Worm (Caenorhabditis elegans): Measurements from ENCODE around the gene lis-1.

The lis-1 gene

ce11 chrIII:13385850-13386249 lies 9.3 kb upstream of the lis-1 start, which contains the start of gene T03F6.4:
T03F6.4 (plus strand) TSS chrIII:13386150.
- TF ChIP-seq ets-7 (tag; optimal IDR thresholded peaks at IDR 0.05) (no peak), pes-1 (GFP tag; IDR thresholded peaks at IDR 0.05) (no peak), hnd-1 (tag; optimal IDR thresholded peaks at IDR 0.05) (no peak), tbx-37 (GFP tag; conservative IDR thresholded peaks at IDR 0.05) (no peak), tbx-11 (GFP tag; IDR thresholded peaks at IDR 0.05) (no peak), hmbx-1 (tag; optimal IDR thresholded peaks at IDR 0.05) (no peak), F13C5.2 (tag; optimal IDR thresholded peaks at IDR 0.05) (no peak), ceh-36 (tag; optimal IDR thresholded peaks at IDR 0.05) (no peak), aly-1 (tag; optimal IDR thresholded peaks at IDR 0.05) (no peak), scrt-1 (GFP tag; IDR thresholded peaks at IDR 0.05) (no peak), sea-1 (GFP tag; conservative IDR thresholded peaks at IDR 0.05) (no peak), hmg-4 (GFP tag; optimal IDR thresholded peaks at IDR 0.05) (no peak), B0310.2 (tag; optimal IDR thresholded peaks at IDR 0.05) (no peak), flt-1 (GFP tag; IDR thresholded peaks at IDR 0.05) (no peak), ama-1 (optimal IDR thresholded peaks at IDR 0.05) (no peak), ceh-13 (GFP tag; optimal IDR thresholded peaks at IDR 0.05) (no peak), tra-4 (tag; optimal IDR thresholded peaks at IDR 0.05) (no peak)

ce11 chrIII:13383159-13383558 lies 6.6 kb upstream of the lis-1 start:
- TF ChIP-seq tbx-11 (GFP tag; IDR thresholded peaks at IDR 0.05) (no peak), pes-1 (GFP tag; IDR thresholded peaks at IDR 0.05) (no peak), ceh-36 (tag; optimal IDR thresholded peaks at IDR 0.05) (no peak), ets-7 (tag; optimal IDR thresholded peaks at IDR 0.05) (no peak), ceh-13 (GFP tag; optimal IDR thresholded peaks at IDR 0.05) (no peak), F13C5.2 (tag; optimal IDR thresholded peaks at IDR 0.05) (no peak)

- no peak for TF ChIP-seq hmbx-1 (tag; optimal IDR thresholded peaks at IDR 0.05)
- no peak for TF ChIP-seq tra-4 (tag; optimal IDR thresholded peaks at IDR 0.05)
- no peak for TF ChIP-seq aly-1 (tag; optimal IDR thresholded peaks at IDR 0.05)
- no peak for TF ChIP-seq scrt-1 (GFP tag; IDR thresholded peaks at IDR 0.05)
- TF ChIP-seq hmg-4 (GFP tag; optimal IDR thresholded peaks at IDR 0.05) = no peak
- no peak for TF ChIP-seq tbx-37 (GFP tag; conservative IDR thresholded peaks at IDR 0.05)
- no peak for TF ChIP-seq ama-1 (optimal IDR thresholded peaks at IDR 0.05)
- TF ChIP-seq pes-1 (GFP tag; IDR thresholded peaks at IDR 0.05) = no peak
- TF ChIP-seq tbx-11 (GFP tag; IDR thresholded peaks at IDR 0.05) = no peak
- no peak for TF ChIP-seq F13C5.2 (tag; optimal IDR thresholded peaks at IDR 0.05)
- TF ChIP-seq ceh-13 (GFP tag; optimal IDR thresholded peaks at IDR 0.05) = no peak
- no peak for TF ChIP-seq ets-7 (tag; optimal IDR thresholded peaks at IDR 0.05)
- no peak for TF ChIP-seq hnd-1 (tag; optimal IDR thresholded peaks at IDR 0.05)
Measured at ce11 chrIII:13381684-13382083, 5.2 kb upstream of the lis-1 start.

- TF ChIP-seq pes-1 (GFP tag; IDR thresholded peaks at IDR 0.05) (no peak), tbx-11 (GFP tag; IDR thresholded peaks at IDR 0.05) (no peak), hnd-1 (tag; optimal IDR thresholded peaks at IDR 0.05) (no peak), ceh-36 (tag; optimal IDR thresholded peaks at IDR 0.05) (no peak), ets-7 (tag; optimal IDR thresholded peaks at IDR 0.05) (no peak), sea-1 (GFP tag; conservative IDR thresholded peaks at IDR 0.05) (no peak), ceh-13 (GFP tag; optimal IDR thresholded peaks at IDR 0.05) (no peak), tra-4 (tag; optimal IDR thresholded peaks at IDR 0.05) (no peak), tbx-37 (GFP tag; conservative IDR thresholded peaks at IDR 0.05) (no peak), ama-1 (optimal IDR thresholded peaks at IDR 0.05) (no peak)
Measured at ce11 chrIII:13380881-13381280, 4.4 kb upstream of the lis-1 start.

- no peak for TF ChIP-seq tra-4 (tag; optimal IDR thresholded peaks at IDR 0.05)
- TF ChIP-seq B0310.2 (tag; optimal IDR thresholded peaks at IDR 0.05) = no peak
- TF ChIP-seq sea-1 (GFP tag; conservative IDR thresholded peaks at IDR 0.05) = no peak
- TF ChIP-seq ceh-13 (GFP tag; optimal IDR thresholded peaks at IDR 0.05) = no peak
- no peak for TF ChIP-seq hnd-1 (tag; optimal IDR thresholded peaks at IDR 0.05)
- TF ChIP-seq ama-1 (optimal IDR thresholded peaks at IDR 0.05) = no peak
- TF ChIP-seq ceh-36 (tag; optimal IDR thresholded peaks at IDR 0.05) = no peak
- TF ChIP-seq tbx-37 (GFP tag; conservative IDR thresholded peaks at IDR 0.05) = no peak
- no peak for TF ChIP-seq aly-1 (tag; optimal IDR thresholded peaks at IDR 0.05)
- no peak for TF ChIP-seq hmg-4 (GFP tag; optimal IDR thresholded peaks at IDR 0.05)
- TF ChIP-seq hmbx-1 (tag; optimal IDR thresholded peaks at IDR 0.05) = no peak
- no peak for TF ChIP-seq pes-1 (GFP tag; IDR thresholded peaks at IDR 0.05)
Measured at ce11 chrIII:13380196-13380595, 3.7 kb upstream of the lis-1 start, which contains the start of gene T03F6.6. T03F6.6 (minus strand) TSS chrIII:13380296.

ce11 chrIII:13378242-13378641 lies 1.7 kb upstream of the lis-1 start, which contains the start of gene T03F6.10:
T03F6.10 (minus strand) TSS chrIII:13378342.
- TF ChIP-seq tbx-37 (GFP tag; conservative IDR thresholded peaks at IDR 0.05) (no peak), tra-4 (tag; optimal IDR thresholded peaks at IDR 0.05) (no peak), hmbx-1 (tag; optimal IDR thresholded peaks at IDR 0.05) (no peak), ama-1 (optimal IDR thresholded peaks at IDR 0.05) (no peak), ceh-36 (tag; optimal IDR thresholded peaks at IDR 0.05) (no peak), scrt-1 (GFP tag; IDR thresholded peaks at IDR 0.05) (no peak), flt-1 (GFP tag; IDR thresholded peaks at IDR 0.05) (no peak), pes-1 (GFP tag; IDR thresholded peaks at IDR 0.05) (no peak), F13C5.2 (tag; optimal IDR thresholded peaks at IDR 0.05) (no peak)

- peak; percentile 1 for TF ChIP-seq F13C5.2 (tag; optimal IDR thresholded peaks at IDR 0.05)
- TF ChIP-seq ets-7 (tag; optimal IDR thresholded peaks at IDR 0.05) = no peak
Measured at ce11 chrIII:13377249-13377648, 739 bp upstream of the lis-1 start.

- TF ChIP-seq tbx-11 (GFP tag; IDR thresholded peaks at IDR 0.05) (no peak), hmg-4 (GFP tag; optimal IDR thresholded peaks at IDR 0.05) (no peak), scrt-1 (GFP tag; IDR thresholded peaks at IDR 0.05) (no peak), aly-1 (tag; optimal IDR thresholded peaks at IDR 0.05) (no peak), tra-4 (tag; optimal IDR thresholded peaks at IDR 0.05) (no peak), tbx-37 (GFP tag; conservative IDR thresholded peaks at IDR 0.05) (no peak), sea-1 (GFP tag; conservative IDR thresholded peaks at IDR 0.05) (no peak), ama-1 (optimal IDR thresholded peaks at IDR 0.05) (no peak), ets-7 (tag; optimal IDR thresholded peaks at IDR 0.05) (no peak), hmbx-1 (tag; optimal IDR thresholded peaks at IDR 0.05) (no peak), ceh-36 (tag; optimal IDR thresholded peaks at IDR 0.05) (no peak), B0310.2 (tag; optimal IDR thresholded peaks at IDR 0.05) (no peak), pes-1 (GFP tag; IDR thresholded peaks at IDR 0.05) (no peak), flt-1 (GFP tag; IDR thresholded peaks at IDR 0.05) (no peak)
Measured at ce11 chrIII:13370980-13371379, 5.5 kb downstream of the lis-1 start, which contains the start of gene T03F6.9. T03F6.9 (minus strand) TSS chrIII:13371080.
